Fruit fly (Drosophila melanogaster) Kc167 (cell line): Measurements from ENCODE around the gene CG9932.

Experiments
- Myc ChIP-seq: fragments of >200 bp; optimal IDR thresholded peaks from 2 replicates; lab custom pipeline; 2017; ENCODE audit warnings: missing external identifiers
- Sin3A ChIP-seq: fragments of >200 bp; optimal IDR thresholded peaks from 2 replicates; lab custom pipeline; 2018; ENCODE audit warnings: missing external identifiers
- h ChIP-seq: fragments of >200 bp; optimal IDR thresholded peaks from 3 replicates; lab custom pipeline; 2018; ENCODE audit warnings: missing external identifiers
- insv ChIP-seq: fragments of >200 bp; optimal IDR thresholded peaks from 3 replicates; lab custom pipeline; 2018; ENCODE audit warnings: missing external identifiers
- psq ChIP-seq: fragments of >200 bp; optimal IDR thresholded peaks from 2 replicates; lab custom pipeline; 2017; ENCODE audit warnings: missing external identifiers
- ttk ChIP-seq: sonication (Bioruptor generic); optimal IDR thresholded peaks from 2 replicates; lab custom pipeline; 2017; ENCODE audit warnings: missing external identifiers

The CG9932 gene

DNA sequence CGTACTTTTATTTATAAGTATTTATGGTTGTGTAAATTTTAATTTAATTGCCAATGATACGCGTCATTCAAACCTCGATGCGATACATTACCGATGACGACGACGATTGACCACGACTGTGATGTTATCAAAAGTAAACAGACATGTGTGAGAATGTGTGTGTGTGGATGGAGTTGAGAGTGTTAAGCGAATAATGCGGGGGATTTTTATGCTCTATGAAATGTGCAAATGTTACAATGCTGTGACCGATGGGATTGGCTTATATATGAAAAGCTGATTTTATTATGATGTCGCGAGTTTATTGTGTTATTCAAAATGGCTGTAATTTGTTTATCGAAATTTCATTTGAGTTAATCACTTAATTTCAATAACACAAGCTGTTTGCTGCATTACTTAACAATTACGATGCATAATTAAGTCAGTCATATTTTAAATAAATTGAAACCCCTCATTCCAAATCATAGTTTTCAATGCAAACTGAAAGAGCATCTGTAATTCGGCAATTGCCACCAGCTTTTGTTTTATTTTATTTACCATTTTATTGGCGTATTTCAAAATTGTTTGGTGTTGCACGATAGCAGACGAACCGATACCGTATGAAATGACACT, 12.9 kb upstream of the CG9932 start:
- TF ChIP-seq psq (lab: Kevin White, UChicago): no peak

DNA sequence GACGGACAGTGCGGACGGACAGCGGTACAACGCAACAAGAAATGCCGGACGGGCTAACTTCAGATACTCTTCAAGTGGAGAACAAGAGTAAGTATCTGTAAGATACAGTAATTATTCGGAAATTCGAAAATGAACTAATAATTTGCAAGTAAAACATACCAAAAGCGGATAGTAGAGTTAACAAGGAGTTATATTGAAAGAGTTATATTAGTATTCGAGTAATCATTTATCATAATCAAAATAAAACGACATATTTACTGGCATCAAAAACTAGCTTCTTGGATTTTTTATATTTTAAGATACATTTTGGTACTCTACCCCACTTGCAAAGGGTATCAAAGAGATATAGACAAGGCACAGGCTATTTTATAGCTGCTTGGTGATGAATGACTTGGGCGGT, 11.3 kb upstream of the CG9932 start:
- TF ChIP-seq insv (lab: Kevin White, UChicago) (no peak), psq (lab: Kevin White, UChicago) (no peak)

DNA sequence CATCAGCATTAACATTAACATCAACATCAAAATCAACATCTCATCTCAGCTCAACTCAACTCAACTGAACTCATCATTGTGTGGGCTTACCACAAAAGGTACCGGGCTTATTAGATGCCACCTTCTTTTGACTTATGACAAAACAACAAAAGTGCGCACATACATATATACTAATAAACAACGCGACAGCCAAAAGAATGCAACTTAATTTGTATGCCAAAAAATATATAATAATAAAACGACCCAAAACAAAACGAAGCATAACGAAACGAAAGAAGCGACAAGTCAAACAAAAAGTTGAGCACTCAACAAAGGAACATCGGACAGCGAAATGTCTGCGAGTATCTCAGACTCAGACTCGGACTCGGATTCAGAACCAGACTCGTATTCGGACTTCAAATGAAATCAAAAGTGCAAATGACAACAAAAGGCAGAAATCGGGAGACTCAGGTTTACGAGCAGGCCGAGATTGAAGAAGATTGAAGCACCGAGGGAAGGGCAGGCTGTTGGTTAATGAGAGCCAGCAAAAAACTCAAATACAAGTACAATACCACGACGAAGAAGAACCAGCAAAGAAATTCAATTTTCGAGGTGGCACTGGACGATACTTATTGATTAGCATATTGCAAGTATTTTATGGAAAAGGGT, 9.8 kb upstream of the CG9932 start:
- TF ChIP-seq insv (lab: Kevin White, UChicago) (no peak), Sin3A (lab: Kevin White, UChicago) (no peak), Myc (lab: Kevin White, UChicago) (no peak), ttk (lab: Kevin White, UChicago) (no peak), psq (lab: Kevin White, UChicago) (no peak), h (lab: Kevin White, UChicago) (no peak)

DNA sequence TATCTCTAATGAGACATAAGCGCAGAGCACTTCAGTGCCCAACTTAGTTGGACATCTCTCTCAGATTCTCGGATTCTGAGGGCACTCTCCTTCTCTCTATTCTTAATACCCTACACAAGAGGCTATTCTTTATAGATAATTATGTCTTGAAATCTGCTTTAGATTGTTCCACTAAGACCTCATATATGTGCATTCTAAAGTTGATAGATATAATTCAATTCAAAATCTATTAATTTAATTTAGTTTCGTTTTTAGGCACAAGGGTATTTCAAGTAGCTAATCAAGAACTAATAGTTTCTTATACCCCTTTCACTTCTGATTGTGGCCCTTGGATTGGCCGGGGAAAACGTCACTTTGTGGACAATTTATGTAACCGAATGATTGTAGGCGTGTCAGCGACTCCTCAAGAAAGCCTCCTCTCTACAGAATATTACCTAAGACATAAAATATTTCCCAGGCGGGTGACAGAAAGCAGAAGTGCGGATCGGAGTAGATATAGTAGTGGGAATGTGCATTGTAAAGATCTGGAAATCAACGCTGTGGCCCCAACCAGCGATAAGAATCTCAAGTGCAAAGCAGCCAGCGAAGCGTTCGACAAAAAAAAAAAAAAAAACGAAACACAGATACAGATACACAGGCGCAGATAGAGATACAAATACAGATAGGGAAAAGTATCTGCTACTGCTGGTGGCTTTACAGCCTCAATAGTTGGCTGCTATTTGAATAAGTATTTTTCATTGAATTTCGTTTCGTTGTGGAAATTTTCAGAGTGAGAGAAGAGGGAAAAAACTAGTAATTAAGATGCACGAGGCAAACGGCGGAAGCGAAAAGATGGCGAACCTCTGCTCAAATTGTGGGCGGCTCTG, 8.8 kb upstream of the CG9932 start:
- TF ChIP-seq psq (lab: Kevin White, UChicago) (no peak), Myc (lab: Kevin White, UChicago) (no peak), h (lab: Kevin White, UChicago) (no peak), Sin3A (lab: Kevin White, UChicago) (no peak), insv (lab: Kevin White, UChicago) (no peak), ttk (lab: Kevin White, UChicago) (no peak)

DNA sequence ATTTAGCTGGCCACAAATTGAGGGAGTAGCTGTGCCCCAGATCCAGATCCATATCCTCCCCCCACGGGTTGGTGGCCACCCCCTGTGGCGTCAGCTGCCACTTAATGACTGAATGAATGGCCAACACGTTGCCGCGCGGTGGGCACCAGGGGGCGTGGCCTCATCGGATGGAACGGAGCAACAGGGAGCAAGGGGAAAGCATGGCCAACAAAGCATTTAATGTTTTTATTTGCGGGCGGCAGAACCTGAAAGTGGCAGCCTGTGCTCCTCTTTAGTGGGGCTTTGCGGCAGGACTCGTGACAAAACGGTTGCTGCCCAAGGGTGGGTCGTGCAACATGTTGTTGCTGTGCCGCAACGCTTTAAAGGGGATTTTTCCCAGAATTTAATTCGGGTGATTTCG, 6.0 kb upstream of the CG9932 start:
- TF ChIP-seq h (lab: Kevin White, UChicago) (no peak), Myc (lab: Kevin White, UChicago) (no peak), psq (lab: Kevin White, UChicago) (no peak), Sin3A (lab: Kevin White, UChicago) (no peak), ttk (lab: Kevin White, UChicago) (no peak), insv (lab: Kevin White, UChicago) (no peak)

DNA sequence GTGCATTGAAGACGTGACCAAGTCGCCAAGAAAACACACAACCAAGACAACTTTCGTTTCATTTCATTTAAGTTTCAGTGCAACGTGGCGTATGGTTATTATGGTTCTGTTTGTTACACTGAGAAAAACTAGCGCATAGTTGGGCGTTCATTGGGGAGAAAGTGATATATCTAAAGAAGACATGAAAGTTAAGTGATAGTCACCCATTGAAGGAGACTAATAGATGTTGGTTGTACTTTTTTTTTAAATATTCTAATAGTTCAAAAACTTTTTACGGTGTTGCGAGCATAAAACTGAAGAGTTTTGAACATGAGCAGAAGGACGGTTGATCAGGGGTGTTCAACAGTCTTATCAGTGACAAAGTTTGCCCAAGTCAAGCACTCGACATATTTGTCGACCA, 3.9 kb downstream of the CG9932 start:
- TF ChIP-seq h (lab: Kevin White, UChicago): no peak
- TF ChIP-seq Sin3A (lab: Kevin White, UChicago): no peak
- no peak for TF ChIP-seq Myc (lab: Kevin White, UChicago)
- TF ChIP-seq ttk (lab: Kevin White, UChicago): no peak
- TF ChIP-seq insv (lab: Kevin White, UChicago): no peak
- TF ChIP-seq psq (lab: Kevin White, UChicago): no peak

DNA sequence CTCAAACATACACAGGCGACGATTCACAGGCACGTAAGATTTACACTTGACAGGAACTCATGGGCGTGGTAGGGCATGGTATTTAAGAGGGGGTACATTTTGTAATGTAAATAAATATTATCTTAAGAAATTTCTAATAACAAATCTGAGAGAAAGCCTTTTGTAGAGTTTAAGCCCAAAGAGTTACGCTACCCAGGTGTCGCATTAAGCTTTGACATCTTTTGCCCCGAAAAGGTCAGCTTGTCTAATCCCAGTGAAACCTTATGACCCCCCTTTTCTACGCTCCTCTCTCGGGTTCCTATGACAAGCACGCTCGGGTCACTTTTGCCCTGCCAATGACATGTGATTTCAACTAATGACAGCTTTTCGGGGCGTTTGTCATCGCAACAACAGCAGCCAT, 10.8 kb downstream of the CG9932 start:
- TF ChIP-seq Sin3A (lab: Kevin White, UChicago) (no peak), Myc (lab: Kevin White, UChicago) (no peak), psq (lab: Kevin White, UChicago) (no peak), insv (lab: Kevin White, UChicago) (no peak)

DNA sequence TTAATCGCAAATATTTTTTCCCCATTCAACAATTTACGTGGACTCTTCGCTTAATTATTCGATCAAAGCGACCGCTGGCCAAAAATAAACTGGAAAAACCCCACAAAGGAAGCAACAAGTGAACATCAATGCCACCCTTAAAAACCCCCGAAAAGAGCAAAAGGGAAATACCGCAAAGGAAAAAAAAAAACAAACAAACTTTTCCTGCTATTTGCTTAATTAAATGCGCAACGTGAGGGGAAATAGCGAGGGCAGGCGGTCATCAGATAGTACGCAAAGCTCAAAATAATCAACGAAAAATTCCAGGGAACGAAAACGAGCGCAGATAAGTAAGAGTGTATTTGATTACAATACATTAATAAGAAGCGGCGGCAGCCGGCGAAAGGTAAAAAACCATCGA, 14.0 kb downstream of the CG9932 start:
- TF ChIP-seq insv (lab: Kevin White, UChicago): no peak
- no peak for TF ChIP-seq Sin3A (lab: Kevin White, UChicago)
- TF ChIP-seq ttk (lab: Kevin White, UChicago): no peak
- TF ChIP-seq psq (lab: Kevin White, UChicago): no peak
- no peak for TF ChIP-seq h (lab: Kevin White, UChicago)
- no peak for TF ChIP-seq Myc (lab: Kevin White, UChicago)

DNA sequence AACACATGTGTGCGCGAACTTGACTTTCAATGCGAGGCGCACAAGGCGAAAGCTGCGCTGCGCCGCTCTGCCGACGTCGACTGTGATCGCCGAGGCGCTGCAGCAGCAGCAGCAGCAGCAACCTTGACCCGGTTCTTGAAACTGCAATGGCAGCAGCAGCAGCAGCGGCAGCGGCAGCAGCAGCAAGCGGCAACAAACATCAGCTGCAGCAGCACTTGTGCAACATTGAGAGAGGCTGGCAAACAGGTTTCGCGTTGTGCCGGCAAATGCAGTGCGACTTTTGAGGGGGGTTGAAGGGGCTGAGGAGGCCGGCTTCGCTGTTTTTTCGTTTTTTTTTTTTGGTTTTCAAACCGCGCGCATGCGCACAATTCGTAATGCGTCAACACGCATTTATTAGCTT, 15.8 kb downstream of the CG9932 start:
- TF ChIP-seq ttk (lab: Kevin White, UChicago) (no peak), Myc (lab: Kevin White, UChicago) (no peak), psq (lab: Kevin White, UChicago) (no peak), Sin3A (lab: Kevin White, UChicago) (no peak), insv (lab: Kevin White, UChicago) (no peak), h (lab: Kevin White, UChicago) (no peak)

DNA sequence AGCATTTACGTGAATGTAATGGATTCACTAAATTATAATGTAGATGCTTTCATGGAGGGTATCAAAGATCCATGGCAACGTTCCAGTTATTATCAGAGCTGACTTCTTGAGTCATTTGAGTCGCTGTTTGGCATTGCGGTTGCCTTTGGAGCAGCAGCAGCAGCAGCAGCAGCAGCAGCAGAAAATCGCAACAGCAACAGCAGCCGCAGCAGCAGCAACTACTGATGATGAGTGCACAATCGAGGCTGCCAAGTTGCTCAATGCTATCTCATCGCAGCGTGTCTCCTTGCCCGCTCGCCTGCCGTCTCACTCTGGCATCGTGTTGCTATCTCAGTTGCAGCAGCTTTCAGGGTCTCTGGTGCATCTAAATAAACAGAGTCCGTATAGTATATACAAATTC, 17.5 kb downstream of the CG9932 start:
- no peak for TF ChIP-seq Myc (lab: Kevin White, UChicago)
- no peak for TF ChIP-seq insv (lab: Kevin White, UChicago)
- TF ChIP-seq Sin3A (lab: Kevin White, UChicago): no peak
- no peak for TF ChIP-seq ttk (lab: Kevin White, UChicago)
- TF ChIP-seq psq (lab: Kevin White, UChicago): no peak
- no peak for TF ChIP-seq h (lab: Kevin White, UChicago)

DNA sequence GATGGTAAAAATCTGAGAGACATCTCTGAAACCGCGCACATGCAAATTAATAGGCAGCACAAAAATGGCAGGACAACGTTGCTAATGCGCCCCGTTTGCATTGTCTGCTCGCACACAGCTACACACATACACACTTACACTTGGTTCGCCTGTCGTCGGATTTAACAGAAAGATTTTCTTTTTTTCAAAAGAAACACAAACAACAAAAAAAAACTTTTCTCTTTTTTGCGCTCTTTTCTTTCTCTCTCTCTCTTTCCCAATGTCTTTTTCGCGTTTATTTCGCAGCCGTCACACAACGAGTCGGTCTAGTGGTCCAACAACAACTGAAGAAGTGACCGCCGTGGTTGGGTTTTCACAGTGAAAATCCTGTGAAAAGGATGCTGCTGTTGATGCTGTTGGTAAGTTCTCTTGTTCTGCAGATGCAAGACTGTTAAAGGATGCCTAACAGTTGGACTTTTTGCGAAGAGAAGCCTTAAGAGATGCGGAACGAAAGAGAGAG, 24.2 kb downstream of the CG9932 start:
- no peak for TF ChIP-seq Sin3A (lab: Kevin White, UChicago)

DNA sequence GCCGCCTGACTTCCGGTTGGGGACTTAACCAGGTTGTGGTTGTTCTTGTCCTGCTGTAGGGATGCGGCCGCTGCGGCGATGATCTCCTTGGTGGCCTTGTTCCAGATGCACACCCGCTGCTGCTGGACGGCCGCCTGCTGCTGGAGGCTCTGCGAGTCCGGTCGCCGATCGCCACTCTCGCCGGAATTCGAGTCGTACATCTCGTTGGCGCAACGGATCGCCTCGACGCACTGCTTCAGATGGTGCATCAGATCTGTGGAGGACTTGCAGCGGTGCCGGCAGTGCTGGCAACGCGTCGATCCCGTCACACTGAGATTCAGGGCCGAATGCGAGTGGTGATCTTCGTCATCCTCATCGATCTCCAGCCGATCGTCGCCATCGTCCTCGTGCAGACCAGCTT, 31.0 kb downstream of the CG9932 start:
- TF ChIP-seq h (lab: Kevin White, UChicago) (no peak), Sin3A (lab: Kevin White, UChicago) (no peak), psq (lab: Kevin White, UChicago) (no peak), Myc (lab: Kevin White, UChicago) (no peak), insv (lab: Kevin White, UChicago) (no peak), ttk (lab: Kevin White, UChicago) (no peak)
